Worm (Caenorhabditis elegans) whole organism, late embryonic: ENCODE data around the gene T04F3.4.

ENCODE experiments used
- Y22D7AL.16 ChIP-seq: sonication (generic microtip); optimal IDR thresholded peaks from 2 replicates; lab custom pipeline; 2016; ENCODE audit warnings: missing genetic modification characterization, missing compliant biosample characterization
- ceh-19 ChIP-seq: fragments of 200-800 bp; sonication (Bioruptor generic); optimal IDR thresholded peaks from 2 replicates; lab custom pipeline; 2018; ENCODE audit warnings: mild to moderate bottlenecking, missing genetic modification characterization, missing compliant biosample characterization
- sdc-2 ChIP-seq: sonication (generic microtip); optimal IDR thresholded peaks from 2 replicates; lab custom pipeline; 2016; ENCODE audit warnings: missing genotype, missing genetic modification characterization, missing compliant biosample characterization

ce11 chrV:11776538-11776937, 13.7 kb upstream of the T04F3.4 start, which contains the start of gene F55A11.6:
- TF ChIP-seq sdc-2 (tag; lab: Kevin White, UChicago), result no peak
- no peak for TF ChIP-seq ceh-19 (GFP tag; lab: Kevin White, UChicago)
- TF ChIP-seq Y22D7AL.16 (tag; lab: Kevin White, UChicago), result no peak
